Fruit fly (Drosophila melanogaster) whole organism, embryonic: ENCODE results near the gene CG14015.

ENCODE experiments used
- ATbp ChIP-seq: fragments of 200-800 bp; sonication (Bioruptor generic); optimal IDR thresholded peaks from 2 replicates; lab custom pipeline; 2017; ENCODE audit warnings: missing biosample characterization, mild to moderate bottlenecking, missing genetic modification characterization, missing genetic modification reagents
- Abd-B ChIP-seq: fragments of 200-800 bp; sonication (Bioruptor generic); optimal IDR thresholded peaks from 2 replicates; lab custom pipeline; 2018; ENCODE audit warnings: missing biosample characterization, mild to moderate bottlenecking, missing genetic modification characterization, moderate library complexity
- B-H1 ChIP-seq: fragments of 200-800 bp; sonication (Bioruptor generic); IDR thresholded peaks from 3 replicates; pipeline ENCODE4 v1.3.6; 2022; ENCODE audit warnings: missing biosample characterization, missing genetic modification characterization
- B-H2 ChIP-seq: fragments of 200-800 bp; sonication (Bioruptor generic); optimal IDR thresholded peaks from 2 replicates; lab custom pipeline; 2018; ENCODE audit warnings: missing biosample characterization, mild to moderate bottlenecking, missing genetic modification characterization
- CG11723 ChIP-seq: fragments of 200-800 bp; sonication (Bioruptor generic); optimal IDR thresholded peaks from 2 replicates; lab custom pipeline; 2017; ENCODE audit warnings: missing biosample characterization, mild to moderate bottlenecking, missing genetic modification characterization
- CG12219 ChIP-seq: fragments of 200-800 bp; sonication (Bioruptor generic); optimal IDR thresholded peaks from 3 replicates; lab custom pipeline; 2018; ENCODE audit warnings: missing biosample characterization, mild to moderate bottlenecking, missing genetic modification characterization
- CG12391 ChIP-seq: fragments of 200-800 bp; sonication (Bioruptor generic); optimal IDR thresholded peaks from 3 replicates; lab custom pipeline; 2018; ENCODE audit warnings: missing biosample characterization, mild to moderate bottlenecking, missing genetic modification characterization, moderate library complexity
- CG12659 ChIP-seq: fragments of 200-800 bp; sonication (Bioruptor generic); optimal IDR thresholded peaks from 3 replicates; lab custom pipeline; 2017; ENCODE audit warnings: mild to moderate bottlenecking, missing biosample characterization, missing genetic modification reagents, missing genetic modification characterization
- CG16815 ChIP-seq: fragments of 200-800 bp; sonication (Bioruptor generic); optimal IDR thresholded peaks from 3 replicates; lab custom pipeline; 2017; ENCODE audit warnings: missing biosample characterization, mild to moderate bottlenecking, missing genetic modification characterization
- CG17186 ChIP-seq: fragments of 200-800 bp; sonication (Bioruptor generic); optimal IDR thresholded peaks from 3 replicates; lab custom pipeline; 2017; ENCODE audit warnings: missing biosample characterization, missing genetic modification reagents, missing genetic modification characterization
- CG17385 ChIP-seq: fragments of 200-800 bp; sonication (Bioruptor generic); optimal IDR thresholded peaks from 3 replicates; lab custom pipeline; 2018; ENCODE audit warnings: missing biosample characterization, mild to moderate bottlenecking, missing genetic modification characterization
- CG2889 ChIP-seq: fragments of 200-800 bp; sonication (Bioruptor generic); IDR thresholded peaks from 3 replicates; pipeline ENCODE4 v1.3.6; 2022; ENCODE audit warnings: missing biosample characterization, missing genetic modification characterization
- CG30403 ChIP-seq: fragments of 200-800 bp; sonication (Bioruptor generic); optimal IDR thresholded peaks from 3 replicates; lab custom pipeline; 2016; ENCODE audit warnings: missing biosample characterization, missing genetic modification characterization
- CG3726 ChIP-seq: fragments of 200-800 bp; sonication (Bioruptor generic); IDR thresholded peaks from 3 replicates; pipeline ENCODE4, ENCODE4 v1.3.6; 2022; ENCODE audit warnings: missing biosample characterization, missing genetic modification characterization
- CG43689 ChIP-seq: fragments of 200-800 bp; sonication (Bioruptor generic); IDR thresholded peaks from 2 replicates; pipeline ENCODE4 v1.3.6; 2022; ENCODE audit warnings: missing biosample characterization, missing genetic modification characterization
- CG6683 ChIP-seq: fragments of 200-800 bp; sonication (Bioruptor generic); optimal IDR thresholded peaks from 2 replicates; lab custom pipeline; 2017; ENCODE audit warnings: missing biosample characterization, mild to moderate bottlenecking, missing genetic modification characterization, missing genetic modification reagents
- CG8924 ChIP-seq: fragments of 200-800 bp; optimal IDR thresholded peaks from 3 replicates; lab custom pipeline; 2019; ENCODE audit warnings: missing biosample characterization, mild to moderate bottlenecking, missing genetic modification characterization, moderate library complexity
- CG8944 ChIP-seq: fragments of 200-800 bp; sonication (Bioruptor generic); optimal IDR thresholded peaks from 3 replicates; lab custom pipeline; 2016; ENCODE audit warnings: missing biosample characterization, missing genetic modification characterization
- Dad ChIP-seq: fragments of 200-800 bp; sonication (Bioruptor generic); optimal IDR thresholded peaks from 3 replicates; lab custom pipeline; 2016; ENCODE audit warnings: missing biosample characterization, missing genetic modification characterization
- Dref ChIP-seq: fragments of 200-800 bp; sonication (Bioruptor generic); IDR thresholded peaks from 2 replicates; pipeline ENCODE4 v1.3.6; 2022; ENCODE audit warnings: missing biosample characterization, missing genetic modification characterization
- H2.0 ChIP-seq: fragments of 200-800 bp; sonication (Bioruptor generic); IDR thresholded peaks from 2 replicates; pipeline ENCODE4 v1.3.6; 2022; ENCODE audit warnings: missing biosample characterization, missing genetic modification characterization
- HHEX ChIP-seq: fragments of 200-800 bp; sonication (Bioruptor generic); optimal IDR thresholded peaks from 3 replicates; lab custom pipeline; 2017; ENCODE audit warnings: missing biosample characterization, mild to moderate bottlenecking, missing genetic modification characterization, missing genetic modification reagents
- Lpt ChIP-seq: fragments of >200 bp; optimal IDR thresholded peaks from 2 replicates; lab custom pipeline; 2018; ENCODE audit warnings: missing biosample characterization, missing genetic modification characterization
- Mes4 ChIP-seq: fragments of 200-800 bp; sonication (Bioruptor generic); optimal IDR thresholded peaks from 2 replicates; lab custom pipeline; 2016; ENCODE audit warnings: missing biosample characterization, missing genetic modification characterization
- Nf-YA ChIP-seq: fragments of 200-800 bp; sonication (Bioruptor generic); IDR thresholded peaks from 2 replicates; pipeline ENCODE4 v1.3.6; 2022; ENCODE audit warnings: missing biosample characterization, missing genetic modification characterization
- Nf-YB ChIP-seq: fragments of 200-800 bp; sonication (Bioruptor generic); optimal IDR thresholded peaks from 3 replicates; lab custom pipeline; 2019; ENCODE audit warnings: missing biosample characterization, mild to moderate bottlenecking, missing genetic modification characterization, moderate library complexity
- Oli ChIP-seq: fragments of 200-800 bp; sonication (Bioruptor generic); optimal IDR thresholded peaks from 2 replicates; lab custom pipeline; 2018; ENCODE audit warnings: missing biosample characterization, mild to moderate bottlenecking, missing genetic modification characterization, moderate library complexity
- PHDP ChIP-seq: fragments of 200-800 bp; sonication (Bioruptor generic); optimal IDR thresholded peaks from 3 replicates; lab custom pipeline; 2018; ENCODE audit warnings: missing biosample characterization, mild to moderate bottlenecking, missing genetic modification characterization, moderate library complexity
- Pdp1 ChIP-seq, 2 experiments: fragments of 200-800 bp; sonication (Bioruptor generic); optimal IDR thresholded peaks; 3 replicates each; lab custom pipeline; 2016; ENCODE audit warnings: missing biosample characterization in 2 of 2, missing genetic modification characterization in 2 of 2, mild to moderate bottlenecking in 1 of 2, moderate library complexity in 1 of 2
- Vsx1 ChIP-seq: fragments of 200-800 bp; sonication (Bioruptor generic); optimal IDR thresholded peaks from 2 replicates; lab custom pipeline; 2017; ENCODE audit warnings: missing biosample characterization, mild to moderate bottlenecking, missing genetic modification characterization, missing genetic modification reagents
- Xbp1 ChIP-seq: fragments of 200-800 bp; sonication (Bioruptor generic); optimal IDR thresholded peaks from 3 replicates; lab custom pipeline; 2016; ENCODE audit warnings: missing biosample characterization, mild to moderate bottlenecking, missing genetic modification characterization
- YL-1 ChIP-seq: fragments of 200-800 bp; sonication (Bioruptor generic); optimal IDR thresholded peaks from 3 replicates; lab custom pipeline; 2017; ENCODE audit warnings: missing biosample characterization, mild to moderate bottlenecking, missing genetic modification characterization
- ab ChIP-seq: fragments of 200-800 bp; sonication (Bioruptor generic); optimal IDR thresholded peaks from 2 replicates; lab custom pipeline; 2016; ENCODE audit warnings: missing biosample characterization, missing genetic modification characterization
- al ChIP-seq: fragments of 200-800 bp; sonication (Bioruptor generic); IDR thresholded peaks from 2 replicates; pipeline ENCODE4 v1.3.6; 2022; ENCODE audit warnings: missing biosample characterization, missing genetic modification characterization
- bbx ChIP-seq: fragments of 200-800 bp; sonication (Bioruptor generic); IDR thresholded peaks from 2 replicates; pipeline ENCODE4 v1.3.6; 2022; ENCODE audit warnings: missing biosample characterization, missing genetic modification characterization; ENCODE audit not compliant: partially characterized antibody
- bsh ChIP-seq, 2 experiments: fragments of 200-800 bp; sonication (Bioruptor generic); optimal IDR thresholded peaks; 2 replicates each; lab custom pipeline; 2017 to 2018; ENCODE audit warnings: mild to moderate bottlenecking in 2 of 2, missing biosample characterization in 2 of 2, missing genetic modification characterization in 2 of 2, moderate library complexity in 1 of 2
- ems ChIP-seq: fragments of 200-800 bp; sonication (Bioruptor generic); optimal IDR thresholded peaks from 3 replicates; lab custom pipeline; 2016; ENCODE audit warnings: missing biosample characterization, missing genetic modification characterization
- hth ChIP-seq: fragments of >200 bp; optimal IDR thresholded peaks from 2 replicates; lab custom pipeline; 2017; ENCODE audit warnings: inconsistent platforms
- lmd ChIP-seq: fragments of 200-800 bp; sonication (Bioruptor generic); IDR thresholded peaks from 2 replicates; pipeline ENCODE4 v1.3.6; 2022; ENCODE audit warnings: missing biosample characterization, missing genetic modification characterization
- pnt ChIP-seq: fragments of 200-800 bp; sonication (Bioruptor generic); optimal IDR thresholded peaks from 3 replicates; lab custom pipeline; 2016; ENCODE audit warnings: missing biosample characterization, missing genetic modification characterization
- prd ChIP-seq, 3 experiments: fragments of >200 bp in 2 of 3; fragments of 200-800 bp in 1 of 3; sonication (Bioruptor generic) in 1 of 3; optimal IDR thresholded peaks in 2 of 3; IDR thresholded peaks in 1 of 3; 2 replicates in 2 of 3; 3 replicates in 1 of 3; pipeline versions ENCODE4 v1.3.6 to Lab custom; 2017 to 2022; ENCODE audit warnings: missing biosample characterization in 1 of 3, missing genetic modification characterization in 1 of 3
- sd ChIP-seq: fragments of 200-800 bp; sonication (Bioruptor generic); optimal IDR thresholded peaks from 3 replicates; lab custom pipeline; 2018; ENCODE audit warnings: missing biosample characterization, mild to moderate bottlenecking, missing genetic modification characterization, moderate library complexity
- shn ChIP-seq: fragments of 200-800 bp; sonication (Bioruptor generic); optimal IDR thresholded peaks from 3 replicates; lab custom pipeline; 2016; ENCODE audit warnings: missing biosample characterization, missing genetic modification characterization
- stc ChIP-seq: fragments of 200-800 bp; sonication (Bioruptor generic); IDR thresholded peaks from 2 replicates; pipeline ENCODE4 v1.3.6; 2022; ENCODE audit warnings: missing biosample characterization, missing genetic modification characterization
- stwl ChIP-seq: fragments of 200-800 bp; sonication (Bioruptor generic); optimal IDR thresholded peaks from 3 replicates; lab custom pipeline; 2018; ENCODE audit warnings: missing biosample characterization, mild to moderate bottlenecking, missing genetic modification characterization, moderate library complexity
- tll ChIP-seq, 2 experiments: fragments of 200-800 bp in 1 of 2; fragments of >200 bp in 1 of 2; sonication (Bioruptor generic) in 1 of 2; optimal IDR thresholded peaks; 2 replicates each; lab custom pipeline; 2017 to 2019; ENCODE audit warnings: missing biosample characterization in 2 of 2, missing genetic modification characterization in 2 of 2, mild to moderate bottlenecking in 1 of 2, moderate library complexity in 1 of 2
- twi ChIP-seq: fragments of 200-800 bp; optimal IDR thresholded peaks from 2 replicates; lab custom pipeline; 2019; ENCODE audit warnings: missing biosample characterization, mild to moderate bottlenecking, missing genetic modification characterization, moderate library complexity
- tx ChIP-seq: fragments of 200-800 bp; sonication (Bioruptor generic); optimal IDR thresholded peaks from 2 replicates; lab custom pipeline; 2016; ENCODE audit warnings: missing biosample characterization, missing genetic modification characterization
- zfh1 ChIP-seq: fragments of 200-800 bp; sonication (Bioruptor generic); IDR thresholded peaks from 3 replicates; pipeline ENCODE4 v1.3.6; 2022; ENCODE audit warnings: missing biosample characterization, missing genetic modification characterization

CG14015 gene

dm6 chr2L:5496468-5497093, 42.4 kb downstream of the CG14015 start (continued):
- peak; percentile 43 for TF ChIP-seq HHEX (GFP tag; lab: Kevin White, UChicago)
- TF ChIP-seq B-H1 (GFP tag; lab: Robert Waterston, UW) = no peak
- peak; percentile 51 for TF ChIP-seq ems
- TF ChIP-seq stc (GFP tag; lab: Robert Waterston, UW) = no peak
- no peak for TF ChIP-seq CG17186 (GFP tag; lab: Kevin White, UChicago)
- peak; percentile 58 for TF ChIP-seq pnt (GFP tag; lab: Kevin White, UChicago)
- TF ChIP-seq YL-1 (GFP tag; lab: Kevin White, UChicago) = no peak
- TF ChIP-seq Abd-B = peak; percentile 45
- peak; percentile 34 for TF ChIP-seq twi
- peak; percentile 16 for TF ChIP-seq sd (tag; lab: Kevin White, UChicago)
- TF ChIP-seq CG11723 (GFP tag; lab: Kevin White, UChicago) = peak; percentile 11
- TF ChIP-seq tx (GFP tag; lab: Kevin White, UChicago) = no peak
- TF ChIP-seq H2.0 (GFP tag; lab: Robert Waterston, UW) = peak; percentile 44; the same call in 1 of the 2 replicates
- no peak for TF ChIP-seq CG2889
- no peak for TF ChIP-seq hth (lab: Kevin White, UChicago)
- peak; percentile 11 for TF ChIP-seq CG8944 (GFP tag; lab: Kevin White, UChicago)
- TF ChIP-seq ab (GFP tag; lab: Kevin White, UChicago) = no peak
- peak; percentile 52 for TF ChIP-seq ATbp (GFP tag; lab: Kevin White, UChicago)
- no peak for TF ChIP-seq B-H2
- peak; percentile 50 for TF ChIP-seq Xbp1 (GFP tag; lab: Kevin White, UChicago)
- peak; percentile 35 for TF ChIP-seq Mes4 (GFP tag; lab: Kevin White, UChicago)
- no peak for TF ChIP-seq CG3726 (GFP tag; lab: Robert Waterston, UW)
- TF ChIP-seq Lpt (GFP tag; lab: Kevin White, UChicago) = no peak
- no peak for TF ChIP-seq Nf-YA (GFP tag; lab: Robert Waterston, UW)
- peak; percentile 31 for TF ChIP-seq shn
- TF ChIP-seq PHDP = peak; percentile 64
- TF ChIP-seq CG43689 (GFP tag; lab: Robert Waterston, UW) = no peak
- peak; percentile 62 for TF ChIP-seq Oli (tag; lab: Kevin White, UChicago)
- TF ChIP-seq CG12659 = peak; percentile 25
- TF ChIP-seq Nf-YB (GFP tag; lab: Kevin White, UChicago) = peak; percentile 44
- peak in 1 of 2 experiments; percentile 83 for TF ChIP-seq bsh (GFP tag; optimal IDR thresholded peaks at IDR 0.05; lab: Kevin White, UChicago)
- TF ChIP-seq Pdp1 (GFP tag; optimal IDR thresholded peaks at IDR 0.05; lab: Kevin White, UChicago) = peak in 1 of 2 experiments; percentile 32
- TF ChIP-seq zfh1 (GFP tag; lab: Robert Waterston, UW) = peak; percentile 77
- peak; percentile 52 for TF ChIP-seq lmd (GFP tag; lab: Robert Waterston, UW)
- TF ChIP-seq al (GFP tag; lab: Robert Waterston, UW) = peak; percentile 60
- peak; percentile 19 for TF ChIP-seq CG16815 (GFP tag; lab: Kevin White, UChicago)
- TF ChIP-seq Dad = peak; percentile 61
- TF ChIP-seq CG12391 (tag; lab: Kevin White, UChicago) = peak; percentile 66
- TF ChIP-seq stwl (tag; lab: Kevin White, UChicago) = peak; percentile 23
- TF ChIP-seq CG12219 = peak; percentile 36
- no peak for TF ChIP-seq prd (optimal IDR thresholded peaks at IDR 0.05; lab: Kevin White, UChicago)
- peak; percentile 66; the same call in 2 of the 3 replicates for TF ChIP-seq prd (GFP tag; IDR thresholded peaks at IDR 0.05; lab: Robert Waterston, UW)
- peak; percentile 40 for TF ChIP-seq Vsx1 (GFP tag; lab: Kevin White, UChicago)
- TF ChIP-seq CG17385 (GFP tag; lab: Kevin White, UChicago) = peak; percentile 50
- no peak for TF ChIP-seq Dref (GFP tag; lab: Robert Waterston, UW)
- no peak for TF ChIP-seq CG6683 (GFP tag; lab: Kevin White, UChicago)
- TF ChIP-seq bbx (GFP tag; lab: Robert Waterston, UW) = no peak
- TF ChIP-seq CG30403 (GFP tag; lab: Kevin White, UChicago) = peak; percentile 56
- no peak for TF ChIP-seq tll (GFP tag; optimal IDR thresholded peaks at IDR 0.05; lab: Kevin White, UChicago)
- peak; percentile 66 for TF ChIP-seq CG8924
